Fruit fly (Drosophila melanogaster) whole organism, embryonic: ENCODE results near the gene CG16852.

Experiments
- ATbp ChIP-seq: fragments of 200-800 bp; sonication (Bioruptor generic); optimal IDR thresholded peaks from 2 replicates; lab custom pipeline; 2017; ENCODE audit warnings: missing biosample characterization, mild to moderate bottlenecking, missing genetic modification characterization, missing genetic modification reagents
- BEAF-32 ChIP-seq: fragments of 200-800 bp; sonication (Bioruptor generic); optimal IDR thresholded peaks from 3 replicates; lab custom pipeline; 2017; ENCODE audit warnings: missing biosample characterization, missing genetic modification characterization, mild to moderate bottlenecking, moderate library complexity, missing genetic modification reagents
- CG10959 ChIP-seq: fragments of 200-800 bp; sonication (Bioruptor generic); IDR thresholded peaks from 2 replicates; pipeline ENCODE4 v1.3.6; 2022; ENCODE audit warnings: missing biosample characterization, missing genetic modification characterization
- CG15601 ChIP-seq: fragments of 200-800 bp; sonication (Bioruptor generic); optimal IDR thresholded peaks from 3 replicates; lab custom pipeline; 2019; ENCODE audit warnings: missing biosample characterization, mild to moderate bottlenecking, missing genetic modification characterization, moderate library complexity
- CG16813 ChIP-seq: fragments of 200-800 bp; sonication (Bioruptor generic); IDR thresholded peaks from 3 replicates; pipeline ENCODE4 v1.3.6; 2022; ENCODE audit warnings: missing biosample characterization, missing genetic modification characterization; ENCODE audit not compliant: partially characterized antibody
- CG17361 ChIP-seq: fragments of 200-800 bp; sonication (Bioruptor generic); IDR thresholded peaks from 3 replicates; pipeline ENCODE4 v1.3.6; 2022; ENCODE audit warnings: missing biosample characterization, missing genetic modification characterization
- CG17912 ChIP-seq: fragments of 200-800 bp; sonication (Bioruptor generic); optimal IDR thresholded peaks from 2 replicates; lab custom pipeline; 2018; ENCODE audit warnings: missing biosample characterization, mild to moderate bottlenecking, missing genetic modification characterization
- CG2116 ChIP-seq: fragments of 200-800 bp; sonication (Bioruptor generic); optimal IDR thresholded peaks from 3 replicates; lab custom pipeline; 2018; ENCODE audit warnings: missing biosample characterization, mild to moderate bottlenecking, missing genetic modification characterization
- CG2875 ChIP-seq: fragments of 200-800 bp; sonication (Bioruptor generic); optimal IDR thresholded peaks from 2 replicates; lab custom pipeline; 2017; ENCODE audit warnings: missing biosample characterization, mild to moderate bottlenecking, missing genetic modification characterization, missing genetic modification reagents
- CG30403 ChIP-seq: fragments of 200-800 bp; sonication (Bioruptor generic); optimal IDR thresholded peaks from 3 replicates; lab custom pipeline; 2016; ENCODE audit warnings: missing biosample characterization, missing genetic modification characterization
- CG3726 ChIP-seq: fragments of 200-800 bp; sonication (Bioruptor generic); IDR thresholded peaks from 3 replicates; pipeline ENCODE4, ENCODE4 v1.3.6; 2022; ENCODE audit warnings: missing biosample characterization, missing genetic modification characterization
- CG42726 ChIP-seq: fragments of 200-800 bp; sonication (Bioruptor generic); IDR thresholded peaks from 2 replicates; pipeline ENCODE4 v1.3.6; 2022; ENCODE audit warnings: missing biosample characterization, missing genetic modification characterization; ENCODE audit not compliant: partially characterized antibody
- CG4360 ChIP-seq: fragments of 200-800 bp; sonication (Bioruptor generic); IDR thresholded peaks from 2 replicates; pipeline ENCODE4 v1.3.6; 2022; ENCODE audit warnings: missing biosample characterization, missing genetic modification characterization
- CG7786 ChIP-seq: fragments of 200-800 bp; sonication (Bioruptor generic); optimal IDR thresholded peaks from 2 replicates; lab custom pipeline; 2016; ENCODE audit warnings: missing biosample characterization, missing genetic modification characterization
- CG8388 ChIP-seq: fragments of 200-800 bp; sonication (Bioruptor generic); optimal IDR thresholded peaks from 2 replicates; lab custom pipeline; 2019; ENCODE audit warnings: missing biosample characterization, mild to moderate bottlenecking, missing genetic modification characterization, moderate library complexity
- CG9797 ChIP-seq: fragments of 200-800 bp; sonication (Bioruptor generic); optimal IDR thresholded peaks from 3 replicates; lab custom pipeline; 2018; ENCODE audit warnings: missing biosample characterization, mild to moderate bottlenecking, missing genetic modification characterization
- D19A ChIP-seq: fragments of 200-800 bp; optimal IDR thresholded peaks from 3 replicates; lab custom pipeline; 2019; ENCODE audit warnings: missing biosample characterization, mild to moderate bottlenecking, missing genetic modification characterization, moderate library complexity
- Jarid2 ChIP-seq: fragments of 200-800 bp; sonication (Bioruptor generic); optimal IDR thresholded peaks from 3 replicates; lab custom pipeline; 2017; ENCODE audit warnings: mild to moderate bottlenecking, missing biosample characterization, missing genetic modification reagents, missing genetic modification characterization
- MESR4 ChIP-seq: fragments of 200-800 bp; sonication (Bioruptor generic); optimal IDR thresholded peaks from 2 replicates; lab custom pipeline; 2018; ENCODE audit warnings: missing biosample characterization, mild to moderate bottlenecking, missing genetic modification characterization, moderate library complexity
- MTF-1 ChIP-seq: fragments of 200-800 bp; sonication (Bioruptor generic); optimal IDR thresholded peaks from 2 replicates; lab custom pipeline; 2018; ENCODE audit warnings: missing biosample characterization, mild to moderate bottlenecking, missing genetic modification characterization, borderline replicate concordance
- Max ChIP-seq: fragments of 200-800 bp; sonication (Bioruptor generic); optimal IDR thresholded peaks from 2 replicates; lab custom pipeline; 2016; ENCODE audit warnings: missing biosample characterization, mild to moderate bottlenecking, missing genetic modification characterization
- Med ChIP-seq: fragments of 200-800 bp; sonication (Bioruptor generic); peaks from one replicate; lab custom pipeline; 2016; ENCODE audit warnings: missing biosample characterization, missing genetic modification characterization, mild to moderate bottlenecking, inconsistent platforms, moderate library complexity
- Mes4 ChIP-seq: fragments of 200-800 bp; sonication (Bioruptor generic); optimal IDR thresholded peaks from 2 replicates; lab custom pipeline; 2016; ENCODE audit warnings: missing biosample characterization, missing genetic modification characterization
- Nf-YC ChIP-seq: fragments of 200-800 bp; optimal IDR thresholded peaks from 3 replicates; lab custom pipeline; 2019; ENCODE audit warnings: missing biosample characterization, mild to moderate bottlenecking, missing genetic modification characterization, moderate library complexity
- PHDP ChIP-seq: fragments of 200-800 bp; sonication (Bioruptor generic); optimal IDR thresholded peaks from 3 replicates; lab custom pipeline; 2018; ENCODE audit warnings: missing biosample characterization, mild to moderate bottlenecking, missing genetic modification characterization, moderate library complexity
- Poxn ChIP-seq: fragments of 200-800 bp; sonication (Bioruptor generic); IDR thresholded peaks from 2 replicates; pipeline ENCODE4 v1.3.6; 2022; ENCODE audit warnings: missing biosample characterization, missing genetic modification characterization
- Ptx1 ChIP-seq: fragments of 200-800 bp; sonication (Bioruptor generic); IDR thresholded peaks from 2 replicates; pipeline ENCODE4 v1.3.6; 2022; ENCODE audit warnings: missing biosample characterization, missing genetic modification characterization
- Scr ChIP-seq: fragments of 200-800 bp; sonication (Bioruptor generic); IDR thresholded peaks from 2 replicates; pipeline ENCODE4 v1.3.6; 2022; ENCODE audit warnings: missing biosample characterization, missing genetic modification characterization; ENCODE audit not compliant: partially characterized antibody
- Sry-δ ChIP-seq: fragments of 200-800 bp; sonication (Bioruptor generic); optimal IDR thresholded peaks from 2 replicates; lab custom pipeline; 2016; ENCODE audit warnings: missing biosample characterization, missing genetic modification characterization
- Trl ChIP-seq, 3 experiments: fragments of >200 bp in 2 of 3; fragments of 200-800 bp in 1 of 3; sonication (Bioruptor generic) in 1 of 3; optimal IDR thresholded peaks; 2 replicates in 1 of 3; 3 replicates in 2 of 3; lab custom pipeline; 2016 to 2017; ENCODE audit warnings: missing biosample characterization in 1 of 3, missing genetic modification characterization in 1 of 3
- chm ChIP-seq: fragments of 200-800 bp; sonication (Bioruptor generic); IDR thresholded peaks from 2 replicates; pipeline ENCODE4 v1.3.6; 2022; ENCODE audit warnings: missing biosample characterization, missing genetic modification characterization
- chn ChIP-seq: fragments of 200-800 bp; sonication (Bioruptor generic); optimal IDR thresholded peaks from 2 replicates; lab custom pipeline; 2016; ENCODE audit warnings: missing biosample characterization, missing genetic modification characterization
- dmrt99B ChIP-seq: fragments of 200-800 bp; sonication (Bioruptor generic); optimal IDR thresholded peaks from 2 replicates; lab custom pipeline; 2018; ENCODE audit warnings: missing biosample characterization, mild to moderate bottlenecking, missing genetic modification characterization, moderate library complexity
- eyg ChIP-seq: fragments of 200-800 bp; sonication (Bioruptor generic); optimal IDR thresholded peaks from 3 replicates; lab custom pipeline; 2016; ENCODE audit warnings: missing biosample characterization, missing genetic modification characterization
- fd3F ChIP-seq: fragments of 200-800 bp; sonication (Bioruptor generic); optimal IDR thresholded peaks from 2 replicates; lab custom pipeline; 2018; ENCODE audit warnings: missing biosample characterization, mild to moderate bottlenecking, missing genetic modification characterization, moderate library complexity
- gfzf ChIP-seq: fragments of 200-800 bp; sonication (Bioruptor generic); optimal IDR thresholded peaks from 2 replicates; lab custom pipeline; 2016; ENCODE audit warnings: missing biosample characterization, mild to moderate bottlenecking, missing genetic modification characterization, moderate library complexity
- gro ChIP-seq: fragments of 200-800 bp; sonication (Bioruptor generic); optimal IDR thresholded peaks from 2 replicates; lab custom pipeline; 2016; ENCODE audit warnings: missing biosample characterization, missing genetic modification characterization
- her ChIP-seq: fragments of 200-800 bp; sonication (Bioruptor generic); optimal IDR thresholded peaks from 2 replicates; lab custom pipeline; 2016; ENCODE audit warnings: missing biosample characterization, missing genetic modification characterization
- lola ChIP-seq, 3 experiments: fragments of >200 bp in 2 of 3; fragments of 200-800 bp in 1 of 3; sonication (Bioruptor generic) in 1 of 3; optimal IDR thresholded peaks; 2 replicates each; lab custom pipeline; 2017 to 2019; ENCODE audit warnings: missing biosample characterization in 3 of 3, missing genetic modification characterization in 3 of 3, mild to moderate bottlenecking in 1 of 3, moderate library complexity in 1 of 3
- nom ChIP-seq: fragments of 200-800 bp; sonication (Bioruptor generic); optimal IDR thresholded peaks from 2 replicates; lab custom pipeline; 2017; ENCODE audit warnings: missing biosample characterization, missing genetic modification characterization, mild to moderate bottlenecking, moderate library complexity, missing genetic modification reagents
- stc ChIP-seq: fragments of 200-800 bp; sonication (Bioruptor generic); IDR thresholded peaks from 2 replicates; pipeline ENCODE4 v1.3.6; 2022; ENCODE audit warnings: missing biosample characterization, missing genetic modification characterization
- tna ChIP-seq: fragments of 200-800 bp; sonication (Bioruptor generic); IDR thresholded peaks from 2 replicates; pipeline ENCODE4 v1.3.6; 2022; ENCODE audit warnings: missing biosample characterization, missing genetic modification characterization; ENCODE audit not compliant: partially characterized antibody
- toy ChIP-seq: fragments of 200-800 bp; sonication (Bioruptor generic); IDR thresholded peaks from 2 replicates; pipeline ENCODE4 v1.3.6; 2022; ENCODE audit warnings: missing biosample characterization, missing genetic modification characterization
- ttk ChIP-seq: fragments of 200-800 bp; sonication (Bioruptor generic); IDR thresholded peaks from 2 replicates; pipeline ENCODE4 v2.1.2; 2022; ENCODE audit warnings: missing biosample characterization, missing genetic modification characterization
- vnd ChIP-seq: fragments of 200-800 bp; sonication (Bioruptor generic); IDR thresholded peaks from 3 replicates; pipeline ENCODE4 v1.3.6; 2022; ENCODE audit warnings: missing biosample characterization, missing genetic modification characterization; ENCODE audit not compliant: partially characterized antibody
- zen ChIP-seq: fragments of 200-800 bp; sonication (Bioruptor generic); optimal IDR thresholded peaks from 3 replicates; lab custom pipeline; 2018; ENCODE audit warnings: missing biosample characterization, mild to moderate bottlenecking, missing genetic modification characterization, moderate library complexity
- zfh1 ChIP-seq: fragments of 200-800 bp; sonication (Bioruptor generic); IDR thresholded peaks from 3 replicates; pipeline ENCODE4 v1.3.6; 2022; ENCODE audit warnings: missing biosample characterization, missing genetic modification characterization
- zfh2 ChIP-seq: fragments of 200-800 bp; sonication (Bioruptor generic); optimal IDR thresholded peaks from 2 replicates; lab custom pipeline; 2016; ENCODE audit warnings: missing biosample characterization, missing genetic modification characterization

The CG16852 gene

DNA sequence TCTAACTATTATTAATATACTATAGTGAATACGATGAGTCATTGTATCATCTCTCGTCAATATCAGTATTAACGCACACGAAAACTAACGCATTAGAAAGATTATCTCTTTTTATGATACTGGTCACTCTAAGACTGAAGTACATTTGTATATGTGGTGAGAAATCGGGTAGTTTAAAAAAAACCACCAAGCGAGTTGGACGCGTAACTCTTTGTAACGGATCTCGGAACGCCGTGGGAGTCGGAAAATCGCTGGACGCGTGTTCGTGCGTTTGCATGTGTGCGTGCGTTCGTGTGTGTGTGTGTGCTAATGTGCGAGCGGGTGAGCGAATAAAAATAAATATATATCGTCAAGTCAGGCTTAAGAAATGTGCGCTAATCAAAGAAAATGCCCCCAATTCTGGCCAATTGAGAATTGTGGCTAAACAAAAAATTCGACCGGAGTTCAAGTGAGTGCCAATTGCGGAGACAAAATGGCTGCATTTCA lies 9.5 kb downstream of the CG16852 start, which contains the start of gene kuz (continued):
- TF ChIP-seq CG17361 (GFP tag; lab: Robert Waterston, UW) (no peak), Med (GFP tag; lab: Kevin White, UChicago) (peak; percentile 94), BEAF-32 (GFP tag; lab: Kevin White, UChicago) (peak; percentile 63), Sry-δ (GFP tag; lab: Kevin White, UChicago) (peak; percentile 53), chn (GFP tag; lab: Kevin White, UChicago) (no peak), CG17912 (GFP tag; lab: Kevin White, UChicago) (peak; percentile 47), gfzf (GFP tag; lab: Kevin White, UChicago) (peak; percentile 67), D19A (tag; lab: Kevin White, UChicago) (peak; percentile 53), Trl (optimal IDR thresholded peaks at IDR 0.05; lab: Kevin White, UChicago) (no peak), Trl (GFP tag; optimal IDR thresholded peaks at IDR 0.05; lab: Kevin White, UChicago) (peak; percentile 55), Ptx1 (GFP tag; lab: Robert Waterston, UW) (peak; percentile 16; the same call in 1 of the 2 replicates), ATbp (GFP tag; lab: Kevin White, UChicago) (no peak), zen (tag; lab: Kevin White, UChicago) (peak; percentile 0), chm (GFP tag; lab: Robert Waterston, UW) (peak; percentile 86), lola (GFP tag; optimal IDR thresholded peaks at IDR 0.05; lab: Kevin White, UChicago) (peak in 1 of 3 experiments; percentile 16), CG4360 (GFP tag; lab: Robert Waterston, UW) (peak; percentile 32; the same call in 1 of the 2 replicates), CG9797 (GFP tag; lab: Kevin White, UChicago) (peak; percentile 30), Mes4 (GFP tag; lab: Kevin White, UChicago) (no peak), dmrt99B (peak; percentile 42), Nf-YC (tag; lab: Kevin White, UChicago) (peak; percentile 52), CG2116 (GFP tag; lab: Kevin White, UChicago) (no peak), PHDP (peak; percentile 46), MESR4 (GFP tag; lab: Kevin White, UChicago) (peak; percentile 58), vnd (peak; percentile 17; the same call in 1 of the 3 replicates), CG2875 (GFP tag; lab: Kevin White, UChicago) (no peak), Poxn (GFP tag; lab: Robert Waterston, UW) (no peak), Jarid2 (GFP tag; lab: Kevin White, UChicago) (peak; percentile 100), CG16813 (GFP tag; lab: Robert Waterston, UW) (0 out of 3 replicates have a peak, but pooled peaks have one; percentile 21), fd3F (GFP tag; lab: Kevin White, UChicago) (no peak), CG3726 (no peak), Scr (peak; percentile 56), CG10959 (GFP tag; lab: Robert Waterston, UW) (no peak; the same call in 1 of the 2 replicates), MTF-1 (GFP tag; lab: Kevin White, UChicago) (peak; percentile 54), zfh2 (GFP tag; lab: Kevin White, UChicago) (no peak), CG30403 (GFP tag; lab: Kevin White, UChicago) (peak; percentile 2), ttk (GFP tag; lab: Robert Waterston, UW) (no peak), nom (GFP tag; lab: Kevin White, UChicago) (peak; percentile 57), zfh1 (GFP tag; lab: Robert Waterston, UW) (peak; percentile 41; the same call in 1 of the 3 replicates), CG8388 (peak; percentile 41), CG7786 (GFP tag; lab: Kevin White, UChicago) (peak; percentile 19), CG15601 (tag; lab: Kevin White, UChicago) (peak; percentile 34), CG42726 (GFP tag; lab: Robert Waterston, UW) (peak; percentile 79), toy (no peak), tna (GFP tag; lab: Robert Waterston, UW) (peak; percentile 64; the same call in 1 of the 2 replicates), eyg (no peak), Max (GFP tag; lab: Kevin White, UChicago) (peak; percentile 15), stc (peak; percentile 40; the same call in 1 of the 2 replicates), her (peak; percentile 21), gro (GFP tag; lab: Kevin White, UChicago) (peak; percentile 13)
